Worm (Caenorhabditis elegans): ENCODE data around the gene ZK616.61.
"Not testable (repeated sequence)": the region's sequence is repeated elsewhere in the genome, so short reads cannot be mapped to it uniquely, and the experiment has no call there.

ZK616.61 gene

DNA sequence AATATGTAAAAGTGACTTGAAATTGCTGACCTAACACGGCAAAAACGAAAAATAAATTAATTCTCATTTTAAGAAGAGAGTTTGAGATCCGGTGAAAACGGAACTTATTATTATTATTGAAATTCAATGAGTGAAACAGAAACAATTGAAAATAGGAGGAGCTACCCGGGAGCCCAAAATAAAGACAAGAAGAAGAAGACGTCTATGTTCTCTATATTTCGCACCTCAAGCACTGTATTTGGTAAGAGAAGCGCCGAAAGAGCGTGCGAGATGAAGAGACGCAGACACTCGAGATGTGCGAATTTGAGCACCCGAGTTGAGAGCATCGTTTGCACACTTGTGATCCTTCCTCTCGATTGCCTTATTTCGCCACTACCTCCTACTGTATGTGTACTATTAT, 10.3 kb downstream of the ZK616.61 start, which contains the start of gene spp-7 (continued):
- TF ChIP-seq Y116A8C.19 (tag; optimal IDR thresholded peaks at IDR 0.05; ENCODE audit: borderline replicate concordance): no peak
- TF ChIP-seq ztf-4 (tag; optimal IDR thresholded peaks at IDR 0.05): no peak
- no peak for TF ChIP-seq unc-30 (tag; optimal IDR thresholded peaks at IDR 0.05)

- TF ChIP-seq mef-2 (tag; optimal IDR thresholded peaks at IDR 0.05) (no peak), mdl-1 (tag; optimal IDR thresholded peaks at IDR 0.05) (no peak), pqm-1 (tag; optimal IDR thresholded peaks at IDR 0.05) (no peak), snu-23 (GFP tag; optimal IDR thresholded peaks at IDR 0.05) (no peak), fos-1 (tag; optimal IDR thresholded peaks at IDR 0.05) (no peak), ztf-4 (tag; optimal IDR thresholded peaks at IDR 0.05) (no peak), nhr-90 (tag; optimal IDR thresholded peaks at IDR 0.05; ENCODE audit: poor library complexity) (no peak), nhr-28 (tag; optimal IDR thresholded peaks at IDR 0.05) (no peak), blmp-1 (tag; optimal IDR thresholded peaks at IDR 0.05) (no peak), unc-62 (GFP tag; optimal IDR thresholded peaks at IDR 0.05) (no peak), efl-3 (GFP tag; optimal IDR thresholded peaks at IDR 0.05) (no peak), sptf-1 (tag; optimal IDR thresholded peaks at IDR 0.05) (no peak), pag-3 (tag; optimal IDR thresholded peaks at IDR 0.05; ENCODE audit: borderline replicate concordance, insufficient read depth) (no peak)
Measured at ce11 chrIV:5419122-5419521, 13.7 kb downstream of the ZK616.61 start, which contains the start of gene ehn-3. Gene ehn-3 (minus strand): TSS chrIV:5419222.

ce11 chrIV:5438705-5439104, 33.3 kb downstream of the ZK616.61 start, which contains the start of gene mgl-3:
Gene mgl-3 (plus strand): TSS chrIV:5439005.
- TF ChIP-seq xbp-1 (tag; optimal IDR thresholded peaks at IDR 0.05) (no peak), dsc-1 (tag; optimal IDR thresholded peaks at IDR 0.05) (no peak), pag-3 (tag; optimal IDR thresholded peaks at IDR 0.05; ENCODE audit: borderline replicate concordance, insufficient read depth) (no peak), vab-15 (tag; optimal IDR thresholded peaks at IDR 0.05) (no peak), tbx-2 (tag; optimal IDR thresholded peaks at IDR 0.05) (no peak), pqm-1 (tag; optimal IDR thresholded peaks at IDR 0.05) (no peak), unc-86 (tag; optimal IDR thresholded peaks at IDR 0.05) (no peak), blmp-1 (tag; optimal IDR thresholded peaks at IDR 0.05) (no peak), hlh-17 (GFP tag; optimal IDR thresholded peaks at IDR 0.05; ENCODE audit: borderline replicate concordance) (no peak), swsn-7 (tag; optimal IDR thresholded peaks at IDR 0.05) (no peak), nhr-85 (tag) (no peak), dpl-1 (GFP tag; optimal IDR thresholded peaks at IDR 0.05) (no peak), nhr-12 (tag; optimal IDR thresholded peaks at IDR 0.05) (no peak), ama-1 (optimal IDR thresholded peaks at IDR 0.05) (no peak), mdl-1 (tag; optimal IDR thresholded peaks at IDR 0.05) (no peak), ets-5 (GFP tag; IDR thresholded peaks at IDR 0.05) (no peak), nhr-84 (tag; optimal IDR thresholded peaks at IDR 0.05) (no peak), zag-1 (tag; optimal IDR thresholded peaks at IDR 0.05) (no peak), rnt-1 (tag; optimal IDR thresholded peaks at IDR 0.05) (no peak)

- TF ChIP-seq snpc-4 (tag; optimal IDR thresholded peaks at IDR 0.05) (no peak), lin-14 (GFP tag; optimal IDR thresholded peaks at IDR 0.05) (no peak), unc-130 (tag; optimal IDR thresholded peaks at IDR 0.05) (no peak), zip-4 (GFP tag; optimal IDR thresholded peaks at IDR 0.05) (no peak)
Measured at ce11 chrIV:5452667-5453066, 47.2 kb downstream of the ZK616.61 start, which contains the start of gene Y4C6A.4. Gene Y4C6A.4 (plus strand): TSS chrIV:5452967.

ce11 chrIV:5455999-5456398, 50.6 kb downstream of the ZK616.61 start, which contains the start of gene Y4C6A.3:
Gene Y4C6A.3 (minus strand): TSS chrIV:5456099.
- not testable (repeated sequence) for TF ChIP-seq jun-1 (tag; optimal IDR thresholded peaks at IDR 0.05); ceh-8 (GFP tag; optimal IDR thresholded peaks at IDR 0.05); hlh-4 (tag; optimal IDR thresholded peaks at IDR 0.05)

Measured in whole organism, L1 larva.